Fruit fly (Drosophila melanogaster) whole organism, prepupa: ENCODE results near the gene Qsox2.

ENCODE experiments used
- Blimp-1 ChIP-seq: fragments of 200-800 bp; sonication (Bioruptor generic); optimal IDR thresholded peaks from 3 replicates; lab custom pipeline; 2017; ENCODE audit warnings: missing biosample characterization, missing genetic modification characterization, mild to moderate bottlenecking, moderate library complexity, missing genetic modification reagents
- CG10631 ChIP-seq: fragments of 200-800 bp; sonication (Bioruptor generic); optimal IDR thresholded peaks from 2 replicates; lab custom pipeline; 2016; ENCODE audit warnings: missing biosample characterization, missing genetic modification characterization
- CG10669 ChIP-seq: fragments of 200-800 bp; sonication (Bioruptor generic); optimal IDR thresholded peaks from 3 replicates; lab custom pipeline; 2018; ENCODE audit warnings: missing biosample characterization, mild to moderate bottlenecking, missing genetic modification characterization, moderate library complexity
- CG11294 ChIP-seq: fragments of 200-800 bp; sonication (Bioruptor generic); IDR thresholded peaks from 2 replicates; pipeline ENCODE4 v1.3.6; 2022; ENCODE audit warnings: missing biosample characterization, missing genetic modification characterization
- CG11902 ChIP-seq: fragments of 200-800 bp; sonication (Bioruptor generic); optimal IDR thresholded peaks from 3 replicates; lab custom pipeline; 2016; ENCODE audit warnings: missing biosample characterization, missing genetic modification characterization
- CG1621 ChIP-seq: fragments of 200-800 bp; sonication (Bioruptor generic); optimal IDR thresholded peaks from 3 replicates; lab custom pipeline; 2018; ENCODE audit warnings: missing biosample characterization, mild to moderate bottlenecking, missing genetic modification characterization
- CG16779 ChIP-seq: fragments of 200-800 bp; sonication (Bioruptor generic); optimal IDR thresholded peaks from 3 replicates; lab custom pipeline; 2017; ENCODE audit warnings: missing biosample characterization, mild to moderate bottlenecking, missing genetic modification characterization
- CG3032 ChIP-seq: fragments of 200-800 bp; optimal IDR thresholded peaks from 2 replicates; lab custom pipeline; 2019; ENCODE audit warnings: missing biosample characterization, mild to moderate bottlenecking, missing genetic modification characterization, moderate library complexity
- CG32006 ChIP-seq: fragments of 200-800 bp; sonication (Bioruptor generic); optimal IDR thresholded peaks from 3 replicates; lab custom pipeline; 2017; ENCODE audit warnings: missing biosample characterization, mild to moderate bottlenecking, missing genetic modification characterization
- CG6163 ChIP-seq: fragments of 200-800 bp; sonication (Bioruptor generic); IDR thresholded peaks from 3 replicates; pipeline ENCODE4 v1.3.6; 2022; ENCODE audit warnings: missing biosample characterization, missing genetic modification characterization
- CG6792 ChIP-seq: fragments of 200-800 bp; sonication (Bioruptor generic); optimal IDR thresholded peaks from 3 replicates; lab custom pipeline; 2016; ENCODE audit warnings: missing biosample characterization, missing genetic modification characterization
- CG6808 ChIP-seq: fragments of 200-800 bp; sonication (Bioruptor generic); optimal IDR thresholded peaks from 3 replicates; lab custom pipeline; 2017; ENCODE audit warnings: missing biosample characterization, missing genetic modification characterization, mild to moderate bottlenecking, moderate library complexity, missing genetic modification reagents
- CG6854 ChIP-seq: fragments of 200-800 bp; sonication (Bioruptor generic); optimal IDR thresholded peaks from 2 replicates; lab custom pipeline; 2017; ENCODE audit warnings: missing biosample characterization, mild to moderate bottlenecking, missing genetic modification characterization
- CG7368 ChIP-seq: fragments of 200-800 bp; sonication (Bioruptor generic); optimal IDR thresholded peaks from 3 replicates; lab custom pipeline; 2016; ENCODE audit warnings: missing biosample characterization, missing genetic modification characterization
- CG8319 ChIP-seq: fragments of 200-800 bp; sonication (Bioruptor generic); optimal IDR thresholded peaks from 3 replicates; lab custom pipeline; 2016; ENCODE audit warnings: missing biosample characterization, missing genetic modification characterization
- CG8632 ChIP-seq: fragments of 200-800 bp; sonication (Bioruptor generic); optimal IDR thresholded peaks from 3 replicates; lab custom pipeline; 2016; ENCODE audit warnings: missing biosample characterization, missing genetic modification characterization
- Eip78C ChIP-seq: fragments of 200-800 bp; sonication (Bioruptor generic); peaks from one replicate; lab custom pipeline; 2016; ENCODE audit warnings: missing biosample characterization, missing genetic modification characterization
- Eip93F ChIP-seq: fragments of 200-800 bp; sonication (Bioruptor generic); optimal IDR thresholded peaks from 2 replicates; lab custom pipeline; 2016; ENCODE audit warnings: missing biosample characterization, mild to moderate bottlenecking, missing genetic modification characterization
- Ets96B ChIP-seq: fragments of 200-800 bp; optimal IDR thresholded peaks from 2 replicates; lab custom pipeline; 2019; ENCODE audit warnings: missing biosample characterization, mild to moderate bottlenecking, missing genetic modification characterization, moderate library complexity
- Hr38 ChIP-seq: sonication (Bioruptor generic); optimal IDR thresholded peaks from 2 replicates; lab custom pipeline; 2016; ENCODE audit warnings: missing biosample characterization, missing genetic modification characterization
- Hr4 ChIP-seq: fragments of 200-800 bp; sonication (Bioruptor generic); optimal IDR thresholded peaks from 3 replicates; lab custom pipeline; 2016; ENCODE audit warnings: missing biosample characterization, missing genetic modification characterization
- OdsH ChIP-seq: fragments of 200-800 bp; sonication (Bioruptor generic); optimal IDR thresholded peaks from 3 replicates; lab custom pipeline; 2016; ENCODE audit warnings: missing biosample characterization, missing genetic modification characterization
- Smox ChIP-seq: fragments of 200-800 bp; sonication (Bioruptor generic); optimal IDR thresholded peaks from 3 replicates; lab custom pipeline; 2016; ENCODE audit warnings: missing biosample characterization, missing genetic modification characterization
- Sox102F ChIP-seq: fragments of 200-800 bp; sonication (Bioruptor generic); optimal IDR thresholded peaks from 2 replicates; lab custom pipeline; 2016; ENCODE audit warnings: missing biosample characterization, mild to moderate bottlenecking, missing genetic modification characterization
- Sox15 ChIP-seq: fragments of 200-800 bp; sonication (Bioruptor generic); optimal IDR thresholded peaks from 3 replicates; lab custom pipeline; 2016; ENCODE audit warnings: missing biosample characterization, missing genetic modification characterization
- acj6 ChIP-seq: fragments of 200-800 bp; sonication (Bioruptor generic); optimal IDR thresholded peaks from 3 replicates; lab custom pipeline; 2016; ENCODE audit warnings: missing biosample characterization, missing genetic modification characterization
- dac ChIP-seq: fragments of 200-800 bp; sonication (Bioruptor generic); optimal IDR thresholded peaks from 2 replicates; lab custom pipeline; 2017; ENCODE audit warnings: missing biosample characterization, mild to moderate bottlenecking, missing genetic modification characterization
- dsx ChIP-seq: fragments of 200-800 bp; optimal IDR thresholded peaks from 3 replicates; lab custom pipeline; 2019; ENCODE audit warnings: missing biosample characterization, mild to moderate bottlenecking, missing genetic modification characterization, moderate library complexity; ENCODE audit not compliant: poor library complexity, severe bottlenecking
- fd59A ChIP-seq: fragments of 200-800 bp; sonication (Bioruptor generic); optimal IDR thresholded peaks from 2 replicates; lab custom pipeline; 2017; ENCODE audit warnings: missing biosample characterization, mild to moderate bottlenecking, missing genetic modification characterization, missing genetic modification reagents
- fd85E ChIP-seq: fragments of 200-800 bp; sonication (Bioruptor generic); optimal IDR thresholded peaks from 3 replicates; lab custom pipeline; 2016; ENCODE audit warnings: missing biosample characterization, missing genetic modification characterization
- fkh ChIP-seq: fragments of 200-800 bp; sonication (Bioruptor generic); optimal IDR thresholded peaks from 3 replicates; lab custom pipeline; 2017; ENCODE audit warnings: missing biosample characterization, mild to moderate bottlenecking, missing genetic modification characterization, moderate library complexity
- lz ChIP-seq: fragments of 200-800 bp; sonication (Bioruptor generic); optimal IDR thresholded peaks from 3 replicates; lab custom pipeline; 2016; ENCODE audit warnings: missing biosample characterization, missing genetic modification characterization
- pdm3 ChIP-seq: fragments of 200-800 bp; sonication (Bioruptor generic); optimal IDR thresholded peaks from 3 replicates; lab custom pipeline; 2016; ENCODE audit warnings: missing biosample characterization, missing genetic modification characterization
- salr ChIP-seq, 2 experiments: fragments of 200-800 bp; sonication (Bioruptor generic); optimal IDR thresholded peaks; 3 replicates each; lab custom pipeline; 2016 to 2018; ENCODE audit warnings: missing biosample characterization in 2 of 2, missing genetic modification characterization in 2 of 2, mild to moderate bottlenecking in 1 of 2
- ss ChIP-seq, 2 experiments: fragments of 200-800 bp; sonication (Bioruptor generic); optimal IDR thresholded peaks; 2 replicates in 1 of 2; 3 replicates in 1 of 2; lab custom pipeline; 2017 to 2018; ENCODE audit warnings: mild to moderate bottlenecking in 2 of 2, missing biosample characterization in 2 of 2, missing genetic modification characterization in 2 of 2, moderate library complexity in 1 of 2
- topi ChIP-seq: fragments of 200-800 bp; sonication (Bioruptor generic); optimal IDR thresholded peaks from 3 replicates; lab custom pipeline; 2016; ENCODE audit warnings: missing biosample characterization, missing genetic modification characterization

Qsox2 gene

DNA sequence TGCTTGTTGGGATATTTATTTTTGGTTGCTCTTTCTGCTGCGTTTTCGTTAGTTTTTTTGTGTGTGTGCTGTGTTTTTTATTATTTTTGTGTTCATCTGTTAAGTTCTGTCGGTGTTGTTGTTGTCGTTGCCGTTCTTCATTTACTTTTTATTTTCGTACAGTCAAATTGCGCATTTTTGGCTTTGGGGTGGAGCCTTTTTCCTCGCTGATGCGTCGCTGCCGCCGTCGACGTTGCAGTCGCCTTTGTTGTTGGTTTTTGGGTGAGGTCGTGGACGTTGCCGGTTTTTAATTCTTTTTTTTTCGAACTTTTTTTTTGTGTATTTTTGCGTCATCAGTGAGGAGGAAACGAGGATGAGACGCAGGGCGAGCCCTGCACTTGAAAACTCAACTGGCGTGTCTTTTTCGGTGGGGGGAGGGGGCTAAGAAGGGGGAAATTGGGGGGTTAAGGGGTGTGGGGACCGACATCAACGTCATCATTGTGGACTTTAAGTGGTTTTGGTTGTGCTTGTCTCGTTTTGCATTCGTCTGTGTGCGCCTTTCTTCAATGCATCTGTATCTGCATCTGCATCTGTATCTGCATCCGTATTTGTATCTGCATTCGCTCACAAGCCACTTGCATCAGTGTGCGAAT lies 25.0 kb downstream of the Qsox2 start (continued):
- no peak for TF ChIP-seq fkh (GFP tag; lab: Kevin White, UChicago)
- TF ChIP-seq CG11294 (GFP tag; lab: Robert Waterston, UW): no peak
- no peak for TF ChIP-seq CG10631 (GFP tag; lab: Kevin White, UChicago)
- TF ChIP-seq dac: no peak
- peak; percentile 89 to 91 for TF ChIP-seq ss (GFP tag; optimal IDR thresholded peaks at IDR 0.05; lab: Kevin White, UChicago)
- TF ChIP-seq CG8632 (GFP tag; lab: Kevin White, UChicago): no peak
- no peak for TF ChIP-seq fd85E (GFP tag; lab: Kevin White, UChicago)
- TF ChIP-seq Eip78C (GFP tag; lab: Kevin White, UChicago): peak; percentile 41

DNA sequence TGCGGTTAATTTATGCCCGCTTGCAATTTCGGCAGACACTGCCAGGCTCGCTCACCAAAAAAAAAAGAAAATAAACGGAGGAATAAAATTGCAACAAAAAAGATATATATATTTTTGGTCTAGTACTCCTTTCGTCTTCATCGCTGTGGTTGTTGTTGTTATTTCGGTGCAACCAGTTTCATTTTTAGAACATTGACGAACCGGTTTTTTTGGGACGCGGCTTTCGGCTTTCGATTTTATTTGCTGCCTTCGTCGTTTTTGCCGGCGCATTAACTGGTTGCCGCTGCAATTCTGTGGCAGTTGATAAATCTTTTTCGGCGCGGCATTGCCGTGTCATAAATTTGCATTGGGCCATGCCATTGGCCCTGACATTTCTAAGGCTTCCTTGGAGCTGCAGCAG lies 25.6 kb downstream of the Qsox2 start:
- TF ChIP-seq CG7368 (GFP tag; lab: Kevin White, UChicago) (no peak), CG16779 (tag; lab: Kevin White, UChicago) (no peak), Blimp-1 (GFP tag; lab: Kevin White, UChicago) (peak; percentile 79), CG6163 (GFP tag; lab: Robert Waterston, UW) (no peak), lz (GFP tag; lab: Kevin White, UChicago) (no peak), Eip78C (GFP tag; lab: Kevin White, UChicago) (peak; percentile 13)

- TF ChIP-seq dsx (GFP tag; lab: Kevin White, UChicago) (peak; percentile 57), CG1621 (tag; lab: Kevin White, UChicago) (peak; percentile 10), Hr4 (GFP tag; lab: Kevin White, UChicago) (no peak), CG6792 (GFP tag; lab: Kevin White, UChicago) (no peak), Sox15 (GFP tag; lab: Kevin White, UChicago) (peak; percentile 3), pdm3 (GFP tag; lab: Kevin White, UChicago) (peak; percentile 26), CG8632 (GFP tag; lab: Kevin White, UChicago) (no peak), Sox102F (GFP tag; lab: Kevin White, UChicago) (no peak), CG8319 (GFP tag; lab: Kevin White, UChicago) (peak; percentile 1), CG10631 (GFP tag; lab: Kevin White, UChicago) (peak; percentile 56), Smox (GFP tag; lab: Kevin White, UChicago) (no peak), acj6 (GFP tag; lab: Kevin White, UChicago) (peak; percentile 25), CG32006 (GFP tag; lab: Kevin White, UChicago) (no peak), Hr38 (no peak), Eip78C (GFP tag; lab: Kevin White, UChicago) (peak; percentile 90), CG7368 (GFP tag; lab: Kevin White, UChicago) (no peak), salr (GFP tag; optimal IDR thresholded peaks at IDR 0.05; lab: Kevin White, UChicago) (peak in 1 of 2 experiments; percentile 9), OdsH (GFP tag; lab: Kevin White, UChicago) (peak; percentile 20), CG6854 (GFP tag; lab: Kevin White, UChicago) (no peak), CG11902 (GFP tag; lab: Kevin White, UChicago) (no peak), Ets96B (tag; lab: Kevin White, UChicago) (peak; percentile 55), CG16779 (tag; lab: Kevin White, UChicago) (no peak), topi (GFP tag; lab: Kevin White, UChicago) (no peak), CG3032 (tag; lab: Kevin White, UChicago) (peak; percentile 71), Blimp-1 (GFP tag; lab: Kevin White, UChicago) (no peak), Eip93F (GFP tag; lab: Kevin White, UChicago) (no peak), ss (GFP tag; optimal IDR thresholded peaks at IDR 0.05; lab: Kevin White, UChicago) (peak in 1 of 2 experiments; percentile 49), CG10669 (GFP tag; lab: Kevin White, UChicago) (peak; percentile 58), CG6808 (GFP tag; lab: Kevin White, UChicago) (peak; percentile 47), fd59A (peak; percentile 48)
Measured at dm6 chr3R:21940172-21940571, 26.6 kb downstream of the Qsox2 start.
